Worm (Caenorhabditis elegans) whole organism, early embryonic: Measurements from ENCODE around the gene gei-18.
A peak's percentile ranks its signal among the peaks of the same experiment; 100 is the strongest.

Experiments
- B0310.2 ChIP-seq: sonication (generic microtip); optimal IDR thresholded peaks from 2 replicates; lab custom pipeline; 2016; ENCODE audit warnings: mild to moderate bottlenecking, missing genetic modification characterization, missing compliant biosample characterization
- F13C5.2 ChIP-seq: sonication (generic microtip); optimal IDR thresholded peaks from 2 replicates; lab custom pipeline; 2017; ENCODE audit warnings: mild to moderate bottlenecking, missing genetic modification characterization, inconsistent platforms, missing compliant biosample characterization
- aly-1 ChIP-seq: sonication (generic microtip); optimal IDR thresholded peaks from 2 replicates; lab custom pipeline; 2016; ENCODE audit warnings: missing genetic modification characterization, missing compliant biosample characterization
- ama-1 ChIP-seq: fragments of 150-350 bp; optimal IDR thresholded peaks from 2 replicates; lab custom pipeline; 2014
- ets-7 ChIP-seq: sonication (generic microtip); optimal IDR thresholded peaks from 2 replicates; lab custom pipeline; 2016; ENCODE audit warnings: missing genotype, missing genetic modification characterization, missing compliant biosample characterization
- flt-1 ChIP-seq: fragments of 200-800 bp; sonication (Bioruptor generic); IDR thresholded peaks from 2 replicates; pipeline ENCODE4 v1.3.6; 2022; ENCODE audit warnings: missing genetic modification characterization, missing compliant biosample characterization
- hmbx-1 ChIP-seq: sonication (generic microtip); optimal IDR thresholded peaks from 2 replicates; lab custom pipeline; 2016; ENCODE audit warnings: mild to moderate bottlenecking, missing genetic modification characterization, missing compliant biosample characterization
- hmg-4 ChIP-seq: fragments of 200-800 bp; sonication (Bioruptor generic); optimal IDR thresholded peaks from 2 replicates; lab custom pipeline; 2018; ENCODE audit warnings: mild to moderate bottlenecking, missing genetic modification characterization, missing compliant biosample characterization
- hnd-1 ChIP-seq: sonication (generic microtip); optimal IDR thresholded peaks from 2 replicates; lab custom pipeline; 2016; ENCODE audit warnings: missing genetic modification characterization, missing compliant biosample characterization
- pes-1 ChIP-seq: fragments of 200-800 bp; sonication (Bioruptor generic); IDR thresholded peaks from 2 replicates; pipeline ENCODE4 v1.3.6; 2022; ENCODE audit warnings: missing genetic modification reagents, missing genetic modification characterization, missing compliant biosample characterization
- scrt-1 ChIP-seq: fragments of 200-800 bp; sonication (Bioruptor generic); IDR thresholded peaks from 2 replicates; pipeline ENCODE4 v1.3.6; 2022; ENCODE audit warnings: missing genetic modification characterization, missing compliant biosample characterization
- sea-1 ChIP-seq: fragments of 200-800 bp; sonication (Bioruptor generic); conservative IDR thresholded peaks from 2 replicates; pipeline ENCODE4 v1.3.6; 2022; ENCODE audit warnings: missing genetic modification characterization, missing compliant biosample characterization
- tbx-11 ChIP-seq: fragments of 200-800 bp; sonication (Bioruptor generic); IDR thresholded peaks from 2 replicates; pipeline ENCODE4 v1.3.6; 2022; ENCODE audit warnings: missing genetic modification characterization, missing compliant biosample characterization

- peak; percentile 4 for TF ChIP-seq B0310.2 (tag; lab: Kevin White, UChicago)
- TF ChIP-seq aly-1: no peak
- peak; percentile 81 for TF ChIP-seq flt-1 (GFP tag; lab: Robert Waterston, UW)
- no peak for TF ChIP-seq ama-1 (lab: Kevin White, UChicago)
- peak; percentile 68 for TF ChIP-seq F13C5.2 (tag; lab: Kevin White, UChicago)
- TF ChIP-seq ets-7 (tag; lab: Kevin White, UChicago): no peak
- peak; percentile 62 for TF ChIP-seq hnd-1 (tag; lab: Kevin White, UChicago)
- no peak; the same call in 1 of the 2 replicates for TF ChIP-seq pes-1 (GFP tag; lab: Robert Waterston, UW)
- peak; percentile 80 for TF ChIP-seq sea-1 (GFP tag; lab: Robert Waterston, UW)
- no peak for TF ChIP-seq hmg-4
- no peak for TF ChIP-seq scrt-1
- peak; percentile 1 for TF ChIP-seq hmbx-1 (tag; lab: Kevin White, UChicago)
- TF ChIP-seq tbx-11: peak; percentile 75
These were observed 31.4 kb upstream of the gei-18 start for ce11 chrIV:14013692-14014091.
